Worm (Caenorhabditis elegans) whole organism, L4 larva: ENCODE measurements around the gene T03E6.8.

ENCODE experiments used
- F10B5.3 ChIP-seq: sonication (generic microtip); optimal IDR thresholded peaks from 2 replicates; lab custom pipeline; 2016; ENCODE audit warnings: mild to moderate bottlenecking, missing genetic modification characterization, missing compliant biosample characterization
- F37D6.2 ChIP-seq: sonication (generic microtip); optimal IDR thresholded peaks from 2 replicates; lab custom pipeline; 2016; ENCODE audit warnings: mild to moderate bottlenecking, missing genetic modification characterization, missing compliant biosample characterization
- F44E2.7 ChIP-seq: fragments of 200-800 bp; sonication (Bioruptor generic); IDR thresholded peaks from 2 replicates; pipeline ENCODE4 v2.1.2; 2022; ENCODE audit warnings: missing genetic modification characterization, missing compliant biosample characterization
- T20F7.1 ChIP-seq: fragments of 200-800 bp; sonication (Bioruptor generic); optimal IDR thresholded peaks from 2 replicates; lab custom pipeline; 2018; ENCODE audit warnings: mild to moderate bottlenecking, missing genetic modification characterization, missing compliant biosample characterization
- T26A8.4 ChIP-seq: fragments of 200-800 bp; sonication (Bioruptor generic); IDR thresholded peaks from 2 replicates; pipeline ENCODE4 v1.3.6; 2022; ENCODE audit warnings: missing genetic modification characterization, missing compliant biosample characterization
- Y105C5A.15 ChIP-seq: fragments of 200-800 bp; sonication (Bioruptor generic); IDR thresholded peaks from 2 replicates; pipeline ENCODE4 v1.3.6; 2022; ENCODE audit warnings: missing genetic modification characterization, missing compliant biosample characterization
- ZK546.5 ChIP-seq, 2 experiments: sonication (generic microtip); optimal IDR thresholded peaks; 2 replicates each; lab custom pipeline; 2017; ENCODE audit warnings: missing biosample characterization in 2 of 2, missing genetic modification characterization in 2 of 2
- aly-2 ChIP-seq: sonication (generic microtip); optimal IDR thresholded peaks from 2 replicates; lab custom pipeline; 2018; ENCODE audit warnings: missing biosample characterization, missing genetic modification characterization
- arid-1 ChIP-seq: fragments of 200-800 bp; sonication (Bioruptor generic); conservative IDR thresholded peaks from 2 replicates; pipeline ENCODE4 v1.3.6; 2022; ENCODE audit warnings: missing genetic modification reagents, missing genetic modification characterization, missing compliant biosample characterization
- attf-4 ChIP-seq: sonication (generic microtip); optimal IDR thresholded peaks from 3 replicates; lab custom pipeline; 2017; ENCODE audit warnings: missing biosample characterization, missing genetic modification characterization
- ceh-32 ChIP-seq: sonication (generic microtip); optimal IDR thresholded peaks from 2 replicates; lab custom pipeline; 2016; ENCODE audit warnings: mild to moderate bottlenecking, missing genetic modification characterization, missing compliant biosample characterization; ENCODE audit not compliant: poor library complexity
- ceh-44 ChIP-seq: fragments of 200-800 bp; sonication (Bioruptor generic); IDR thresholded peaks from 2 replicates; pipeline ENCODE4 v1.3.6; 2022; ENCODE audit warnings: missing genetic modification reagents, missing genetic modification characterization, missing compliant biosample characterization
- cey-2 ChIP-seq: sonication (generic microtip); optimal IDR thresholded peaks from 3 replicates; lab custom pipeline; 2017; ENCODE audit warnings: missing genetic modification characterization, mild to moderate bottlenecking, missing compliant biosample characterization, antibody characterized with exemption, borderline replicate concordance; ENCODE audit not compliant: insufficient read depth
- daf-12 ChIP-seq: fragments of 150-350 bp; optimal IDR thresholded peaks from 2 replicates; lab custom pipeline; 2014; ENCODE audit warnings: missing biosample characterization, missing genetic modification reagents, missing genetic modification characterization
- daf-16 ChIP-seq, 3 experiments: sonication (generic microtip); optimal IDR thresholded peaks; 2 replicates each; lab custom pipeline; 2016 to 2017; ENCODE audit warnings: missing genetic modification characterization in 3 of 3, missing genetic modification reagents in 3 of 3, mild to moderate bottlenecking in 2 of 3, missing compliant biosample characterization in 2 of 3, missing biosample characterization in 1 of 3, moderate library complexity in 1 of 3
- daf-19 ChIP-seq: fragments of 200-800 bp; sonication (Bioruptor generic); conservative IDR thresholded peaks from 2 replicates; pipeline ENCODE4 v1.3.6; 2022; ENCODE audit warnings: missing genetic modification characterization, missing compliant biosample characterization
- dve-1 ChIP-seq: sonication (generic microtip); optimal IDR thresholded peaks from 2 replicates; lab custom pipeline; 2017; ENCODE audit warnings: antibody characterized with exemption, mild to moderate bottlenecking, missing genetic modification characterization, missing compliant biosample characterization; ENCODE audit not compliant: insufficient read depth
- egl-43 ChIP-seq: fragments of 200-800 bp; sonication (Bioruptor generic); IDR thresholded peaks from 2 replicates; pipeline ENCODE4 v1.3.6; 2022; ENCODE audit warnings: missing genetic modification reagents, missing genetic modification characterization, missing compliant biosample characterization
- fkh-10 ChIP-seq: fragments of 150-350 bp; optimal IDR thresholded peaks from 2 replicates; lab custom pipeline; 2014; ENCODE audit warnings: missing biosample characterization, missing genetic modification reagents, missing genetic modification characterization
- fos-1 ChIP-seq: fragments of 150-350 bp; optimal IDR thresholded peaks from 2 replicates; lab custom pipeline; 2014; ENCODE audit warnings: missing biosample characterization, missing genetic modification characterization
- hif-1 ChIP-seq, 2 experiments: sonication (generic microtip); optimal IDR thresholded peaks; 2 replicates each; lab custom pipeline; 2016 to 2017; ENCODE audit warnings: missing compliant biosample characterization in 2 of 2, missing genetic modification characterization in 2 of 2, missing genetic modification reagents in 2 of 2, missing genotype in 2 of 2, mild to moderate bottlenecking in 1 of 2
- hlh-11 ChIP-seq: fragments of 200-800 bp; sonication (Bioruptor generic); optimal IDR thresholded peaks from 2 replicates; lab custom pipeline; 2018; ENCODE audit warnings: mild to moderate bottlenecking, missing genetic modification characterization, missing compliant biosample characterization
- hlh-30 ChIP-seq: sonication (generic microtip); optimal IDR thresholded peaks from 2 replicates; lab custom pipeline; 2017; ENCODE audit warnings: antibody characterized with exemption, mild to moderate bottlenecking, missing genetic modification characterization, missing compliant biosample characterization; ENCODE audit not compliant: insufficient read depth
- jun-1 ChIP-seq: fragments of 150-350 bp; optimal IDR thresholded peaks from 2 replicates; lab custom pipeline; 2014; ENCODE audit warnings: missing biosample characterization, missing genetic modification reagents, missing genetic modification characterization
- lin-13 ChIP-seq: fragments of 150-350 bp; optimal IDR thresholded peaks from 2 replicates; lab custom pipeline; 2014; ENCODE audit warnings: missing biosample characterization, missing genetic modification reagents, missing genetic modification characterization
- lin-15B ChIP-seq: fragments of 150-350 bp; sonication (generic microtip); optimal IDR thresholded peaks from 3 replicates; lab custom pipeline; 2014; ENCODE audit warnings: missing biosample characterization, missing genetic modification characterization
- mxl-2 ChIP-seq: fragments of 200-800 bp; sonication (Bioruptor generic); conservative IDR thresholded peaks from 2 replicates; pipeline ENCODE4 v1.3.6; 2022; ENCODE audit warnings: missing genetic modification reagents, missing genetic modification characterization, missing compliant biosample characterization
- nhr-102 ChIP-seq: sonication (generic microtip); optimal IDR thresholded peaks from 2 replicates; lab custom pipeline; 2016; ENCODE audit warnings: mild to moderate bottlenecking, missing genetic modification characterization, moderate library complexity, missing compliant biosample characterization
- nhr-41 ChIP-seq: fragments of 200-800 bp; sonication (Bioruptor generic); IDR thresholded peaks from 2 replicates; pipeline ENCODE4 v1.3.6; 2022; ENCODE audit warnings: missing genetic modification reagents, missing genetic modification characterization, missing compliant biosample characterization
- nhr-76 ChIP-seq: fragments of 150-350 bp; optimal IDR thresholded peaks from 2 replicates; lab custom pipeline; 2014; ENCODE audit warnings: missing biosample characterization, missing genetic modification characterization
- pha-4 ChIP-seq, 2 experiments: fragments of 150-350 bp in 1 of 2; fragments of 200-800 bp in 1 of 2; sonication (Bioruptor generic) in 1 of 2; IDR thresholded peaks in 1 of 2; optimal IDR thresholded peaks in 1 of 2; 2 replicates each; pipeline versions ENCODE4 v1.3.6 to Lab custom; 2014 to 2022; ENCODE audit warnings: missing genetic modification characterization in 2 of 2, missing genetic modification reagents in 2 of 2, missing biosample characterization in 1 of 2, missing compliant biosample characterization in 1 of 2
- php-3 ChIP-seq: fragments of 200-800 bp; sonication (Bioruptor generic); IDR thresholded peaks from 2 replicates; pipeline ENCODE4 v1.3.6; 2022; ENCODE audit warnings: missing genetic modification reagents, missing genetic modification characterization, missing compliant biosample characterization
- pqm-1 ChIP-seq: sonication (generic microtip); optimal IDR thresholded peaks from 2 replicates; lab custom pipeline; 2017; ENCODE audit warnings: missing biosample characterization, missing genetic modification characterization
- tag-97 ChIP-seq: fragments of 200-800 bp; sonication (Bioruptor generic); IDR thresholded peaks from 2 replicates; pipeline ENCODE4 v1.3.6; 2022; ENCODE audit warnings: missing genetic modification characterization, missing compliant biosample characterization
- tra-1 ChIP-seq: fragments of 200-800 bp; sonication (Bioruptor generic); IDR thresholded peaks from 2 replicates; pipeline ENCODE4 v1.3.6; 2022; ENCODE audit warnings: missing genetic modification reagents, missing genetic modification characterization, missing compliant biosample characterization
- unc-130 ChIP-seq: sonication (generic microtip); optimal IDR thresholded peaks from 2 replicates; lab custom pipeline; 2016; ENCODE audit warnings: missing genetic modification reagents, missing genetic modification characterization, missing compliant biosample characterization
- unc-39 ChIP-seq: sonication (generic microtip); optimal IDR thresholded peaks from 2 replicates; lab custom pipeline; 2017; ENCODE audit warnings: missing biosample characterization, missing genetic modification characterization
- unc-62 ChIP-seq, 3 experiments: fragments of 150-350 bp in 1 of 3; sonication (generic microtip); optimal IDR thresholded peaks in 2 of 3; peaks in 1 of 3; 1 replicate in 1 of 3; 2 replicates in 2 of 3; lab custom pipeline; 2014 to 2017; ENCODE audit warnings: missing biosample characterization in 3 of 3, missing genetic modification characterization in 3 of 3, missing genetic modification reagents in 3 of 3, missing genotype in 1 of 3
- vab-7 ChIP-seq: fragments of 200-800 bp; sonication (Bioruptor generic); IDR thresholded peaks from 2 replicates; pipeline ENCODE4 v1.3.6; 2022; ENCODE audit warnings: missing genetic modification reagents, missing genetic modification characterization, missing compliant biosample characterization
- zfp-3 ChIP-seq: fragments of 200-800 bp; sonication (Bioruptor generic); conservative IDR thresholded peaks from 2 replicates; pipeline ENCODE4 v1.3.6; 2022; ENCODE audit warnings: missing genetic modification reagents, missing genetic modification characterization, missing compliant biosample characterization
- zip-2 ChIP-seq: fragments of 150-350 bp; optimal IDR thresholded peaks from 2 replicates; lab custom pipeline; 2014; ENCODE audit warnings: missing biosample characterization, missing genetic modification characterization
- ztf-11 ChIP-seq: fragments of 150-350 bp; optimal IDR thresholded peaks from 2 replicates; lab custom pipeline; 2014; ENCODE audit warnings: missing biosample characterization, missing genetic modification characterization
- ztf-7 ChIP-seq: fragments of 150-350 bp; optimal IDR thresholded peaks from 2 replicates; lab custom pipeline; 2014; ENCODE audit warnings: missing biosample characterization, missing genetic modification characterization

T03E6.8 gene

DNA sequence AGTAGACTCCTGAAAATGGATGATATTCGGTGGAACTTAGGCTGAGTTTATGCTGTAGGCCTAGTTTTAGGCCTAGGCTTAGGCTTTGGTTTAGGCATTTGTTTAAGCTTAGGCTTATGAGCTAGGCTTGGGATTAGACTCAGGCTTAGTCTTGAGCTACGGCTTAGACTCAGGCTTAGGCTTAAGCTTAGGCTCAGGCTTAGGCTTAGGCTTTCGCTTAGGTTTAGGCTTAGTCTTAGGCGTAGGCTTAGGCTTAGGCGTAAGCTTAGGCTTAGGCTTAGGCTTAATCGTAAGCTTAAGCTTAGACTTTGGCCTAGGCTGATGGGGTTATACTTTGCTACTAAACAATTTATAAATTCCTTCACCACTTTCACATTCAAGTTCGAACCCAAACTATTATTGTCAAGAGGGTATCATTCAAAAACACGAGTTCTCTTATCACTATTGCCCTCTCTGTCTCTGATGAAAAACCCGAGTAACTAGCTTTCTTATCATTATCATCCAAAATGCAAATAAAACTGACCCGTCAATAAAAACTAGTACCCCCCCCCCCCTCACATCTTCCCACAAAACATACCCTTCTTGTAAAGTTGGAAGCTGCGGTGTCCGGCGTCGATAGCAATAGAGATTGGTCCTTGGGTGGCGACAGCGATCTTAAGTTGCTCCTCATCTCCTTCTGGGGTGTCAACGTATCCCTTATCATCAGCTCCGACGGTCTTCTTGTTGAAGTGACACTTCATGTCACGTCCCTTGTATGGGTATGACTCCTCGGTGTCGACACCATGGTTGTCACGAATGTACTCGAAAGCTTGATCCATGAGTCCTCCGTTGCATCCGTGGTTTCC is 9.8 kb downstream of the T03E6.8 start (continued):
- TF ChIP-seq T20F7.1 (GFP tag; lab: Kevin White, UChicago) (peak; percentile 32), hlh-11 (tag; lab: Kevin White, UChicago) (peak; percentile 63), hlh-30 (tag; lab: Kevin White, UChicago) (peak; percentile 43), pha-4 (GFP tag; IDR thresholded peaks at IDR 0.05; lab: Robert Waterston, UW) (peak; percentile 64; the same call in 1 of the 2 replicates), pha-4 (tag; optimal IDR thresholded peaks at IDR 0.05; lab: Kevin White, UChicago) (no peak), unc-62 (GFP tag; optimal IDR thresholded peaks at IDR 0.05 in 1 of 2; lab: Kevin White, UChicago) (peak; percentile 2 to 84), unc-62 (tag; optimal IDR thresholded peaks at IDR 0.05; lab: Kevin White, UChicago) (no peak), php-3 (GFP tag; lab: Robert Waterston, UW) (peak; percentile 58), tag-97 (GFP tag; lab: Robert Waterston, UW) (no peak), nhr-102 (tag; lab: Kevin White, UChicago) (peak; percentile 15), pqm-1 (tag; lab: Kevin White, UChicago) (peak; percentile 81)

ce11 chrV:16591992-16592798 is 10.8 kb downstream of the T03E6.8 start, which contains the start of gene srh-269:
Gene srh-269 (minus strand): TSS chrV:16592042.
- TF ChIP-seq ceh-44 (GFP tag; lab: Robert Waterston, UW) (peak; percentile 69; the same call in 1 of the 2 replicates), lin-13 (GFP tag; lab: Kevin White, UChicago) (peak; percentile 38), daf-16 (GFP tag; optimal IDR thresholded peaks at IDR 0.05; lab: Kevin White, UChicago) (peak; percentile 54 to 79), daf-16 (tag; optimal IDR thresholded peaks at IDR 0.05; lab: Kevin White, UChicago) (peak; percentile 81), egl-43 (GFP tag; lab: Robert Waterston, UW) (peak; percentile 96), ceh-32 (tag; lab: Kevin White, UChicago) (no peak), aly-2 (tag; lab: Kevin White, UChicago) (no peak), zfp-3 (GFP tag; lab: Robert Waterston, UW) (peak; percentile 95), Y105C5A.15 (0 out of 2 replicates have a peak, but pooled peaks have one; percentile 75), F10B5.3 (tag; lab: Kevin White, UChicago) (peak; percentile 8), fos-1 (tag; lab: Kevin White, UChicago) (no peak), ztf-11 (tag; lab: Kevin White, UChicago) (no peak), vab-7 (GFP tag; lab: Robert Waterston, UW) (peak; percentile 96), hif-1 (tag; optimal IDR thresholded peaks at IDR 0.05; lab: Kevin White, UChicago) (peak in 1 of 2 experiments; percentile 71), dve-1 (peak; percentile 83), ztf-7 (no peak), cey-2 (tag; lab: Kevin White, UChicago) (no peak), lin-15B (no peak), F44E2.7 (peak; percentile 74; the same call in 1 of the 2 replicates), unc-39 (no peak), tra-1 (GFP tag; lab: Robert Waterston, UW) (peak; percentile 89), fkh-10 (GFP tag; lab: Kevin White, UChicago) (no peak), arid-1 (peak; percentile 92), F37D6.2 (tag; lab: Kevin White, UChicago) (no peak), jun-1 (tag; lab: Kevin White, UChicago) (peak; percentile 33), tag-97 (GFP tag; lab: Robert Waterston, UW) (no peak), daf-12 (tag; lab: Kevin White, UChicago) (no peak), nhr-76 (no peak), pqm-1 (tag; lab: Kevin White, UChicago) (no peak), ZK546.5 (tag; optimal IDR thresholded peaks at IDR 0.05; lab: Kevin White, UChicago) (no peak), mxl-2 (GFP tag; lab: Robert Waterston, UW) (no peak), unc-130 (GFP tag; lab: Kevin White, UChicago) (peak; percentile 61), php-3 (GFP tag; lab: Robert Waterston, UW) (peak; percentile 80), nhr-41 (GFP tag; lab: Robert Waterston, UW) (peak; percentile 81), zip-2 (no peak), T26A8.4 (GFP tag; lab: Robert Waterston, UW) (peak; percentile 93), attf-4 (tag; lab: Kevin White, UChicago) (no peak), daf-19 (peak; percentile 86; the same call in 1 of the 2 replicates)
